Worm (Caenorhabditis elegans) whole organism, L4 larva: Measurements from ENCODE around the gene F16G10.9.

ENCODE experiments used
- Y75B8A.6 ChIP-seq: fragments of 200-800 bp; sonication (Bioruptor generic); IDR thresholded peaks from 2 replicates; pipeline ENCODE4 v1.3.6; 2022; ENCODE audit warnings: missing genetic modification reagents, missing genetic modification characterization, missing compliant biosample characterization
- ama-1 ChIP-seq: fragments of 150-350 bp; optimal IDR thresholded peaks from 2 replicates; lab custom pipeline; 2014; ENCODE audit warnings: inconsistent platforms, mixed read lengths
- cey-2 ChIP-seq: sonication (generic microtip); optimal IDR thresholded peaks from 3 replicates; lab custom pipeline; 2017; ENCODE audit warnings: missing genetic modification characterization, mild to moderate bottlenecking, missing compliant biosample characterization, antibody characterized with exemption, borderline replicate concordance; ENCODE audit not compliant: insufficient read depth
- daf-12 ChIP-seq: fragments of 150-350 bp; optimal IDR thresholded peaks from 2 replicates; lab custom pipeline; 2014; ENCODE audit warnings: missing biosample characterization, missing genetic modification reagents, missing genetic modification characterization
- egl-27 ChIP-seq: sonication (generic microtip); optimal IDR thresholded peaks from 3 replicates; lab custom pipeline; 2017; ENCODE audit warnings: missing biosample characterization, missing genetic modification reagents, missing genetic modification characterization
- lin-13 ChIP-seq: fragments of 150-350 bp; optimal IDR thresholded peaks from 2 replicates; lab custom pipeline; 2014; ENCODE audit warnings: missing biosample characterization, missing genetic modification reagents, missing genetic modification characterization
- lin-15B ChIP-seq: fragments of 150-350 bp; sonication (generic microtip); optimal IDR thresholded peaks from 3 replicates; lab custom pipeline; 2014; ENCODE audit warnings: missing biosample characterization, missing genetic modification characterization
- lin-29 ChIP-seq: fragments of 200-800 bp; sonication (Bioruptor generic); IDR thresholded peaks from 2 replicates; pipeline ENCODE4 v1.3.6; 2022; ENCODE audit warnings: missing genetic modification reagents, missing genetic modification characterization, missing compliant biosample characterization
- lir-3 ChIP-seq: sonication (generic microtip); optimal IDR thresholded peaks from 2 replicates; lab custom pipeline; 2016; ENCODE audit warnings: mild to moderate bottlenecking, missing genetic modification characterization, missing compliant biosample characterization
- nhr-11 ChIP-seq: fragments of 150-350 bp; optimal IDR thresholded peaks from 2 replicates; lab custom pipeline; 2014; ENCODE audit warnings: missing biosample characterization, missing genetic modification characterization
- nhr-41 ChIP-seq: fragments of 200-800 bp; sonication (Bioruptor generic); IDR thresholded peaks from 2 replicates; pipeline ENCODE4 v1.3.6; 2022; ENCODE audit warnings: missing genetic modification reagents, missing genetic modification characterization, missing compliant biosample characterization
- zfp-3 ChIP-seq: fragments of 200-800 bp; sonication (Bioruptor generic); conservative IDR thresholded peaks from 2 replicates; pipeline ENCODE4 v1.3.6; 2022; ENCODE audit warnings: missing genetic modification reagents, missing genetic modification characterization, missing compliant biosample characterization
- ztf-11 ChIP-seq: fragments of 150-350 bp; optimal IDR thresholded peaks from 2 replicates; lab custom pipeline; 2014; ENCODE audit warnings: missing biosample characterization, missing genetic modification characterization

DNA sequence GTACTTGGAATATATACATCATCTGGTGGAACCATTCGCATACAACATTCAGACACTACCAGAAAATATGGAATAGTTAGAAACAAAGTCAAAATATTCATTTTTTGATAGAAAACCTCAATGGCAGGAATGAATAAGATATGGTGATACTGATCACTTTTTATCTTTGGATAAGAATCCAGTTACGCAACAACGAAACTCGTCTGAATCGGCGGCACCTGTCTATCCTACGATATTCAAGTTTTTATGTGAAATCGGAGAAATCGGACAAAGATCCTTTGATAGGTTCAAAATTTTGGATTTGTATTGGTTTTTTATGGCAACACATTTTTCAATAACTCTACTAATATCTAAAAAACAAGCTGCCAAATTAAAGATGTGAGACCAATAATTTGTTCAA is 13.5 kb upstream of the F16G10.9 start, which contains the start of gene F16G10.14:
- no peak for TF ChIP-seq Y75B8A.6 (GFP tag; lab: Robert Waterston, UW)
- no peak for TF ChIP-seq daf-12 (tag; lab: Kevin White, UChicago)
- TF ChIP-seq lin-13 (GFP tag; lab: Kevin White, UChicago) = no peak
- TF ChIP-seq ama-1 = no peak
- TF ChIP-seq nhr-11 = no peak
- TF ChIP-seq cey-2 = no peak
- no peak for TF ChIP-seq zfp-3 (GFP tag; lab: Robert Waterston, UW)
- no peak for TF ChIP-seq lin-15B (tag; lab: Kevin White, UChicago)
- TF ChIP-seq lin-29 (GFP tag; lab: Robert Waterston, UW) = no peak
- no peak for TF ChIP-seq nhr-41 (GFP tag; lab: Robert Waterston, UW)
- TF ChIP-seq ztf-11 (tag; lab: Kevin White, UChicago) = no peak
- no peak for TF ChIP-seq egl-27
- no peak for TF ChIP-seq lir-3
